Fruit fly (Drosophila melanogaster) whole organism, embryonic: ENCODE results near the gene Zif.

Experiments
- Aef1 ChIP-seq: fragments of 200-800 bp; sonication (Bioruptor generic); IDR thresholded peaks from 3 replicates; pipeline ENCODE4 v1.3.6; 2022; ENCODE audit warnings: missing biosample characterization, missing genetic modification characterization
- C15 ChIP-seq: fragments of 200-800 bp; sonication (Bioruptor generic); IDR thresholded peaks from 3 replicates; pipeline ENCODE4 v1.3.6; 2022; ENCODE audit warnings: missing biosample characterization, missing genetic modification characterization
- CG10147 ChIP-seq: fragments of 200-800 bp; sonication (Bioruptor generic); optimal IDR thresholded peaks from 2 replicates; lab custom pipeline; 2019; ENCODE audit warnings: missing biosample characterization, mild to moderate bottlenecking, missing genetic modification characterization, moderate library complexity
- CG10321 ChIP-seq: fragments of 200-800 bp; sonication (Bioruptor generic); IDR thresholded peaks from 2 replicates; pipeline ENCODE4 v1.3.6; 2022; ENCODE audit warnings: missing biosample characterization, missing genetic modification characterization
- CG10565 ChIP-seq: fragments of 200-800 bp; sonication (Bioruptor generic); optimal IDR thresholded peaks from 3 replicates; lab custom pipeline; 2016; ENCODE audit warnings: missing biosample characterization, mild to moderate bottlenecking, missing genetic modification characterization
- CG10654 ChIP-seq: fragments of 200-800 bp; sonication (Bioruptor generic); optimal IDR thresholded peaks from 2 replicates; lab custom pipeline; 2016; ENCODE audit warnings: missing biosample characterization, missing genetic modification characterization
- CG10979 ChIP-seq: fragments of 200-800 bp; sonication (Bioruptor generic); optimal IDR thresholded peaks from 2 replicates; lab custom pipeline; 2018; ENCODE audit warnings: missing biosample characterization, mild to moderate bottlenecking, missing genetic modification characterization, moderate library complexity
- CG12769 ChIP-seq: fragments of 200-800 bp; sonication (Bioruptor generic); optimal IDR thresholded peaks from 2 replicates; lab custom pipeline; 2019; ENCODE audit warnings: missing biosample characterization, mild to moderate bottlenecking, missing genetic modification characterization, moderate library complexity
- CG14014 ChIP-seq: fragments of 200-800 bp; sonication (Bioruptor generic); IDR thresholded peaks from 2 replicates; pipeline ENCODE4 v1.3.6; 2022; ENCODE audit warnings: missing biosample characterization, missing genetic modification characterization
- CG1529 ChIP-seq: fragments of 200-800 bp; sonication (Bioruptor generic); optimal IDR thresholded peaks from 3 replicates; lab custom pipeline; 2018; ENCODE audit warnings: missing biosample characterization, missing genetic modification characterization
- CG1603 ChIP-seq: fragments of 200-800 bp; sonication (Bioruptor generic); optimal IDR thresholded peaks from 2 replicates; lab custom pipeline; 2019; ENCODE audit warnings: missing biosample characterization, mild to moderate bottlenecking, missing genetic modification characterization, moderate library complexity
- CG1647 ChIP-seq: fragments of 200-800 bp; sonication (Bioruptor generic); optimal IDR thresholded peaks from 3 replicates; lab custom pipeline; 2016; ENCODE audit warnings: missing biosample characterization, missing genetic modification characterization
- CG16863 ChIP-seq: fragments of 200-800 bp; sonication (Bioruptor generic); optimal IDR thresholded peaks from 3 replicates; lab custom pipeline; 2016; ENCODE audit warnings: missing biosample characterization, missing genetic modification characterization
- CG18619 ChIP-seq: fragments of 200-800 bp; sonication (Bioruptor generic); optimal IDR thresholded peaks from 3 replicates; lab custom pipeline; 2017; ENCODE audit warnings: missing biosample characterization, mild to moderate bottlenecking, missing genetic modification characterization
- CG30431 ChIP-seq: fragments of 200-800 bp; sonication (Bioruptor generic); optimal IDR thresholded peaks from 2 replicates; lab custom pipeline; 2017; ENCODE audit warnings: missing biosample characterization, missing genetic modification characterization
- CG34376 ChIP-seq: fragments of 200-800 bp; sonication (Bioruptor generic); optimal IDR thresholded peaks from 2 replicates; lab custom pipeline; 2018; ENCODE audit warnings: missing biosample characterization, mild to moderate bottlenecking, missing genetic modification characterization
- CG34422 ChIP-seq: fragments of 200-800 bp; sonication (Bioruptor generic); IDR thresholded peaks from 3 replicates; pipeline ENCODE4 v1.3.6; 2022; ENCODE audit warnings: missing biosample characterization, missing genetic modification characterization
- CG4360 ChIP-seq: fragments of 200-800 bp; sonication (Bioruptor generic); IDR thresholded peaks from 2 replicates; pipeline ENCODE4 v1.3.6; 2022; ENCODE audit warnings: missing biosample characterization, missing genetic modification characterization
- CG4707 ChIP-seq: fragments of 200-800 bp; sonication (Bioruptor generic); optimal IDR thresholded peaks from 2 replicates; lab custom pipeline; 2018; ENCODE audit warnings: missing biosample characterization, mild to moderate bottlenecking, missing genetic modification characterization, moderate library complexity
- CG6765 ChIP-seq: fragments of 200-800 bp; sonication (Bioruptor generic); optimal IDR thresholded peaks from 3 replicates; lab custom pipeline; 2017; ENCODE audit warnings: missing biosample characterization, mild to moderate bottlenecking, missing genetic modification characterization
- CG6813 ChIP-seq: fragments of 200-800 bp; sonication (Bioruptor generic); optimal IDR thresholded peaks from 2 replicates; lab custom pipeline; 2017; ENCODE audit warnings: missing biosample characterization, missing genetic modification characterization, mild to moderate bottlenecking, moderate library complexity, missing genetic modification reagents
- CG7271 ChIP-seq: fragments of 200-800 bp; sonication (Bioruptor generic); optimal IDR thresholded peaks from 2 replicates; lab custom pipeline; 2018; ENCODE audit warnings: missing biosample characterization, mild to moderate bottlenecking, missing genetic modification characterization, moderate library complexity
- CG7556 ChIP-seq: fragments of 200-800 bp; sonication (Bioruptor generic); optimal IDR thresholded peaks from 2 replicates; lab custom pipeline; 2017; ENCODE audit warnings: missing biosample characterization, mild to moderate bottlenecking, missing genetic modification characterization
- CG8290 ChIP-seq, 3 experiments: fragments of 200-800 bp; sonication (Bioruptor generic); optimal IDR thresholded peaks; 2 replicates each; lab custom pipeline; 2016 to 2019; ENCODE audit warnings: missing biosample characterization in 3 of 3, missing genetic modification characterization in 3 of 3, mild to moderate bottlenecking in 2 of 3, moderate library complexity in 1 of 3
- CG8924 ChIP-seq: fragments of 200-800 bp; optimal IDR thresholded peaks from 3 replicates; lab custom pipeline; 2019; ENCODE audit warnings: missing biosample characterization, mild to moderate bottlenecking, missing genetic modification characterization, moderate library complexity
- D19B ChIP-seq: fragments of 200-800 bp; sonication (Bioruptor generic); optimal IDR thresholded peaks from 2 replicates; lab custom pipeline; 2017; ENCODE audit warnings: missing biosample characterization, mild to moderate bottlenecking, missing genetic modification characterization
- Dek ChIP-seq: fragments of 200-800 bp; sonication (Bioruptor generic); optimal IDR thresholded peaks from 3 replicates; lab custom pipeline; 2019; ENCODE audit warnings: missing biosample characterization, mild to moderate bottlenecking, missing genetic modification characterization, moderate library complexity
- Dfd ChIP-seq, 2 experiments: fragments of >200 bp; optimal IDR thresholded peaks; 2 replicates each; lab custom pipeline; 2017; ENCODE audit warnings: missing biosample characterization in 2 of 2, missing genetic modification characterization in 2 of 2
- Dll ChIP-seq: fragments of 200-800 bp; sonication (Bioruptor generic); IDR thresholded peaks from 4 replicates; pipeline ENCODE4 v1.3.6; 2022; ENCODE audit warnings: missing biosample characterization, missing genetic modification characterization; ENCODE audit not compliant: partially characterized antibody
- Doc3 ChIP-seq: fragments of 200-800 bp; sonication (Bioruptor generic); IDR thresholded peaks from 3 replicates; pipeline ENCODE4 v1.3.6; 2022; ENCODE audit warnings: missing biosample characterization, missing genetic modification characterization; ENCODE audit not compliant: partially characterized antibody
- E2f2 ChIP-seq: fragments of 200-800 bp; sonication (Bioruptor generic); IDR thresholded peaks from 2 replicates; pipeline ENCODE4 v1.3.6; 2022; ENCODE audit warnings: missing biosample characterization, missing genetic modification characterization
- Fer2 ChIP-seq: fragments of 200-800 bp; sonication (Bioruptor generic); optimal IDR thresholded peaks from 2 replicates; lab custom pipeline; 2018; ENCODE audit warnings: missing biosample characterization, mild to moderate bottlenecking, missing genetic modification characterization, moderate library complexity
- MBD-R2 ChIP-seq: fragments of 200-800 bp; sonication (Bioruptor generic); IDR thresholded peaks from 2 replicates; pipeline ENCODE4 v1.3.6; 2022; ENCODE audit warnings: missing biosample characterization, missing genetic modification characterization
- MTF-1 ChIP-seq: fragments of 200-800 bp; sonication (Bioruptor generic); optimal IDR thresholded peaks from 2 replicates; lab custom pipeline; 2018; ENCODE audit warnings: missing biosample characterization, mild to moderate bottlenecking, missing genetic modification characterization, borderline replicate concordance
- NK7.1 ChIP-seq: fragments of 200-800 bp; sonication (Bioruptor generic); optimal IDR thresholded peaks from 3 replicates; lab custom pipeline; 2016; ENCODE audit warnings: missing biosample characterization, missing genetic modification characterization
- Neu2 ChIP-seq: fragments of 200-800 bp; sonication (Bioruptor generic); optimal IDR thresholded peaks from 3 replicates; lab custom pipeline; 2016; ENCODE audit warnings: missing biosample characterization, missing genetic modification characterization, borderline replicate concordance
- Rfx ChIP-seq: fragments of 200-800 bp; sonication (Bioruptor generic); IDR thresholded peaks from 2 replicates; pipeline ENCODE4 v1.3.6; 2022; ENCODE audit warnings: missing biosample characterization, missing genetic modification characterization
- Sox100B ChIP-seq: fragments of 200-800 bp; sonication (Bioruptor generic); optimal IDR thresholded peaks from 3 replicates; lab custom pipeline; 2018; ENCODE audit warnings: missing biosample characterization, mild to moderate bottlenecking, missing genetic modification characterization
- Vsx1 ChIP-seq: fragments of 200-800 bp; sonication (Bioruptor generic); optimal IDR thresholded peaks from 2 replicates; lab custom pipeline; 2017; ENCODE audit warnings: missing biosample characterization, mild to moderate bottlenecking, missing genetic modification characterization, missing genetic modification reagents
- ci ChIP-seq: fragments of 200-800 bp; sonication (Bioruptor generic); IDR thresholded peaks from 3 replicates; pipeline ENCODE4 v1.3.6; 2022; ENCODE audit warnings: missing biosample characterization, missing genetic modification characterization
- eve ChIP-seq, 2 experiments: fragments of >200 bp; optimal IDR thresholded peaks; 2 replicates each; lab custom pipeline; 2017; ENCODE audit warnings: missing biosample characterization in 2 of 2, missing genetic modification characterization in 2 of 2
- ind ChIP-seq: fragments of 200-800 bp; sonication (Bioruptor generic); optimal IDR thresholded peaks from 3 replicates; lab custom pipeline; 2016; ENCODE audit warnings: missing biosample characterization, missing genetic modification characterization
- inv ChIP-seq: fragments of 200-800 bp; sonication (Bioruptor generic); IDR thresholded peaks from 2 replicates; pipeline ENCODE4 v1.3.6; 2022; ENCODE audit warnings: missing biosample characterization, missing genetic modification characterization; ENCODE audit not compliant: partially characterized antibody
- pfk ChIP-seq: fragments of 200-800 bp; sonication (Bioruptor generic); optimal IDR thresholded peaks from 2 replicates; lab custom pipeline; 2018; ENCODE audit warnings: missing biosample characterization, mild to moderate bottlenecking, missing genetic modification characterization, moderate library complexity
- pho ChIP-seq: fragments of 200-800 bp; sonication (Bioruptor generic); optimal IDR thresholded peaks from 2 replicates; lab custom pipeline; 2016; ENCODE audit warnings: missing biosample characterization, missing genetic modification characterization
- pita ChIP-seq: fragments of 200-800 bp; sonication (Bioruptor generic); optimal IDR thresholded peaks from 2 replicates; lab custom pipeline; 2017; ENCODE audit warnings: missing biosample characterization, mild to moderate bottlenecking, missing genetic modification characterization
- pros ChIP-seq: fragments of 200-800 bp; sonication (Bioruptor generic); optimal IDR thresholded peaks from 3 replicates; lab custom pipeline; 2019; ENCODE audit warnings: missing biosample characterization, mild to moderate bottlenecking, missing genetic modification characterization, moderate library complexity
- psq ChIP-seq: fragments of 200-800 bp; sonication (Bioruptor generic); optimal IDR thresholded peaks from 2 replicates; lab custom pipeline; 2017; ENCODE audit warnings: missing biosample characterization, missing genetic modification characterization
- sim ChIP-seq: fragments of 200-800 bp; sonication (Bioruptor generic); IDR thresholded peaks from 2 replicates; pipeline ENCODE4 v1.3.6; 2022; ENCODE audit warnings: missing biosample characterization, missing genetic modification characterization
- sug ChIP-seq: fragments of 200-800 bp; optimal IDR thresholded peaks from 2 replicates; lab custom pipeline; 2019; ENCODE audit warnings: missing biosample characterization, mild to moderate bottlenecking, missing genetic modification characterization, moderate library complexity
- toy ChIP-seq: fragments of 200-800 bp; sonication (Bioruptor generic); IDR thresholded peaks from 2 replicates; pipeline ENCODE4 v1.3.6; 2022; ENCODE audit warnings: missing biosample characterization, missing genetic modification characterization

Zif gene

dm6 chr3R:6409153-6409571, 47.7 kb upstream of the Zif start (continued):
- no peak for TF ChIP-seq Fer2 (tag; lab: Kevin White, UChicago)
- no peak for TF ChIP-seq CG7271
- TF ChIP-seq CG10321 (GFP tag; lab: Robert Waterston, UW) = no peak
- no peak for TF ChIP-seq E2f2 (GFP tag; lab: Robert Waterston, UW)
- peak; percentile 83 for TF ChIP-seq psq (GFP tag; lab: Kevin White, UChicago)
- TF ChIP-seq Dek = no peak
- peak; percentile 26 for TF ChIP-seq sug
- no peak for TF ChIP-seq CG10979 (tag; lab: Kevin White, UChicago)
- TF ChIP-seq C15 (GFP tag; lab: Robert Waterston, UW) = no peak
- no peak for TF ChIP-seq pho (GFP tag; lab: Kevin White, UChicago)
- TF ChIP-seq Aef1 (GFP tag; lab: Robert Waterston, UW) = no peak
- peak; percentile 55; the same call in 1 of the 3 replicates for TF ChIP-seq ci
- TF ChIP-seq CG18619 (GFP tag; lab: Kevin White, UChicago) = no peak
- peak; percentile 96 for TF ChIP-seq CG4360 (GFP tag; lab: Robert Waterston, UW)
- TF ChIP-seq CG12769 = no peak
- no peak for TF ChIP-seq D19B (GFP tag; lab: Kevin White, UChicago)
- TF ChIP-seq sim (GFP tag; lab: Robert Waterston, UW) = no peak
- TF ChIP-seq pros (GFP tag; lab: Kevin White, UChicago) = peak; percentile 59
- no peak for TF ChIP-seq inv
- TF ChIP-seq CG4707 (GFP tag; lab: Kevin White, UChicago) = peak; percentile 34
- no peak for TF ChIP-seq eve (GFP tag; optimal IDR thresholded peaks at IDR 0.05; lab: Kevin White, UChicago)
- TF ChIP-seq toy (GFP tag; lab: Robert Waterston, UW) = no peak
- no peak for TF ChIP-seq Neu2 (GFP tag; lab: Kevin White, UChicago)
- no peak for TF ChIP-seq CG34376 (GFP tag; lab: Kevin White, UChicago)
- TF ChIP-seq CG1529 (GFP tag; lab: Kevin White, UChicago) = no peak
- TF ChIP-seq MTF-1 (GFP tag; lab: Kevin White, UChicago) = peak; percentile 38
- TF ChIP-seq ind (GFP tag; lab: Kevin White, UChicago) = no peak
- no peak for TF ChIP-seq Rfx (GFP tag; lab: Robert Waterston, UW)
- TF ChIP-seq CG6813 (GFP tag; lab: Kevin White, UChicago) = peak; percentile 38
- TF ChIP-seq Sox100B = no peak
- no peak for TF ChIP-seq MBD-R2 (GFP tag; lab: Robert Waterston, UW)
- peak; percentile 0 for TF ChIP-seq pfk (GFP tag; lab: Kevin White, UChicago)
- TF ChIP-seq pita (GFP tag; lab: Kevin White, UChicago) = no peak
- TF ChIP-seq CG1647 (GFP tag; lab: Kevin White, UChicago) = no peak
- no peak for TF ChIP-seq Dfd (GFP tag; optimal IDR thresholded peaks at IDR 0.05; lab: Kevin White, UChicago)
- TF ChIP-seq Dll (GFP tag; lab: Robert Waterston, UW) = no peak
- TF ChIP-seq CG14014 (GFP tag; lab: Robert Waterston, UW) = 0 out of 2 replicates have a peak, but pooled peaks have one; percentile 11
- peak; percentile 21 for TF ChIP-seq CG8924
- TF ChIP-seq CG6765 = no peak
- TF ChIP-seq CG30431 = no peak
- TF ChIP-seq CG10565 (GFP tag; lab: Kevin White, UChicago) = no peak
- 0 out of 3 replicates have a peak, but pooled peaks have one; percentile 12 for TF ChIP-seq CG34422 (GFP tag; lab: Robert Waterston, UW)
- no peak for TF ChIP-seq Doc3 (GFP tag; lab: Robert Waterston, UW)
- TF ChIP-seq CG7556 (GFP tag; lab: Kevin White, UChicago) = no peak
- TF ChIP-seq CG8290 (GFP tag; optimal IDR thresholded peaks at IDR 0.05; lab: Kevin White, UChicago) = no peak
- TF ChIP-seq CG8290 (tag; optimal IDR thresholded peaks at IDR 0.05; lab: Kevin White, UChicago) = no peak
- TF ChIP-seq CG16863 = no peak
- no peak for TF ChIP-seq CG1603 (tag; lab: Kevin White, UChicago)
- TF ChIP-seq CG10147 (GFP tag; lab: Kevin White, UChicago) = no peak
- TF ChIP-seq Vsx1 (GFP tag; lab: Kevin White, UChicago) = no peak
- no peak for TF ChIP-seq NK7.1 (GFP tag; lab: Kevin White, UChicago)
- no peak for TF ChIP-seq CG10654 (GFP tag; lab: Kevin White, UChicago)
